Fruit fly (Drosophila melanogaster) ovary, adult (tissue): ENCODE results near the gene CG15203.

Experiments
- CG17801 ChIP-seq: fragments of 200-800 bp; optimal IDR thresholded peaks from 2 replicates; lab custom pipeline; 2019; ENCODE audit warnings: missing biosample characterization, mild to moderate bottlenecking, missing genetic modification characterization, moderate library complexity; ENCODE audit not compliant: partially characterized antibody

The CG15203 gene

DNA sequence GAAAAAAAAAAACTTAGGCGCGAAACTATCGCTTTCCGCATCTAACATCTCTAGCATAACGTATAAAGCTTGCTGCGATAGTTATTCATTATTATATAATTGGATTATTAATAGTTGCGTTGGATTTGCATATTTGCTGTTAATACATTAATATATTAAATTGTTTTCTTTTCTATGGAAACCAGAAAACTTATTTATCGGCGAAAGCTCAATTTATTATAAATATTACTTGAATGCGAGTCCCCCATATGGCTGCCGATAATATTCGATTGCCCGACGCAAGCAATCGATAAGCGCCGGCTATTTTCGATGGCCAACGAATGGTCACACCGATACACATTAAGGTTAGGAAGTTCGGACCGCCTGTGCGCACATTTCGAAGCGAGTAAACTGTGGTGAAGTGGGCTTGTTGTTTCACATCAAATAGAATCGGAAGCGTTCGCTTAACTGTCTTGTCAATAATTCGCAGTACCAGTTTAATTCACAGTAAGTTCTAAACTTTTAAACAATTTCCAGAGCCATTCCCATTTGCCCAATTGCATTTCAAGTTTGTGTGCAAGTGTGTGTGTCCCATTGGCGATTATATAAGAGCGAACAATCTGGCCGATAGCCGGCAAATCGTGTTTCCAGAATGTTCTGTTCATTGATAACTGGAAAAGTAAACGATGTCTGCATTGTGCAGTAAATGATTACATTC lies 41.9 kb downstream of the CG15203 start, which contains the start of gene Hsp60A:
Hsp60A (plus strand) TSS at position 335 of the 697 bp plus-strand sequence.
- peak; percentile 42 for TF ChIP-seq CG17801

DNA sequence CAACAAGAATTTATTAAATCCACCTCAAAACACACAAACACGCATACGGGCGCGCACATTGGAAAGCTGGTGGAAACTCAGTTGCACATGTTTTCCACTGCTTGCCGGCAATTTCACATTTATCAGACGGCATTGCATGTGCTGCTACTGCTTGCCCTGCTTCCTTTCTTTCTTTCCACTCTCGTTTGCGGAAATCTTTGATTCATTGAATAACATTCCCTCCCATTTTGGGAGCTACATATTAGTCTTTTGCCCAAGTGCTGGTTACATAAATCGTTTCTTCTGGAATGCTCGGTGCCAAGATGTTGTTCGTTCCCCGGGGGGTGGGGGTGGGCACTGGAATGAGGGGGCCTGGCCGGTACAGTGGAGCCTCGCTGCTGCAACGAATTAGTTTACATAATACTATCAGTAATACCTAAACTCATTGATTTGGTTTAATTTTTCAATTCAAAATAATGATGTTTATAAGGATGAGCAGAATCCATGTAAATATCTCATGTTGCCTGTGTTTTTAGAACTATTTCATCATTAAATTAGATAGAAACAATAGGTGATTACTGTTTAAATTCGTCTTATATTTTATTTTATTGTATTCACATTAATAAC lies 42.6 kb downstream of the CG15203 start:
- TF ChIP-seq CG17801: no peak

DNA sequence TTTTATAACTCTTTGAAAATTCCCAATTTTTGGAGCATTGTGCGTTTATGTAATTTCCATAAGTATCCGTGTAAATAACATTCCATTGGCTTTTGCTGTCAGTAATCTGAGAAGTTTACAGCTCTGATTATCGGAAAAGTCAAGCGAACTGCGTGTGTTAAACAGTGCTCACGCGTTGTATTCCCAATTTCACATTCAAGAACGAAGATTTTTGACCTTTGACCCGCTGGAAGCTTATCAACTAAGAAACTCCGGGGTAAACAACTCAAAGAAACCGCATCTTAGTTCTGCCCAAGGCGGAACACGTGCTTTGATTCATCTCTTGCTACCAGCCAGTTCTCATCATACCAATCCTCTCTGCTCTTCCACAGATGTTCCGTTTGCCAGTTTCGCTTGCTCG lies 43.3 kb downstream of the CG15203 start:
- no peak for TF ChIP-seq CG17801
